Worm (Caenorhabditis elegans) whole organism, L4/young adult: ENCODE measurements around the gene fut-6.

ENCODE experiments used
- W03F9.2 ChIP-seq: fragments of 150-350 bp; optimal IDR thresholded peaks from 2 replicates; lab custom pipeline; 2014; ENCODE audit warnings: missing biosample characterization, missing genetic modification characterization
- dao-5 ChIP-seq: sonication (generic microtip); optimal IDR thresholded peaks from 2 replicates; lab custom pipeline; 2016; ENCODE audit warnings: missing genotype, missing genetic modification characterization, moderate library complexity, missing compliant biosample characterization
- him-1 ChIP-seq: sonication (generic microtip); optimal IDR thresholded peaks from 2 replicates; lab custom pipeline; 2016; ENCODE audit warnings: missing genotype, missing genetic modification reagents, missing genetic modification characterization, missing compliant biosample characterization

fut-6 gene

ce11 chrII:4638241-4638640 is 17.5 kb downstream of the fut-6 start, which contains the start of gene che-10:
Gene che-10 (minus strand): TSS chrII:4638341.
- no peak for TF ChIP-seq W03F9.2 (tag; lab: Kevin White, UChicago)
- no peak for TF ChIP-seq him-1 (tag; lab: Kevin White, UChicago)
- no peak for TF ChIP-seq dao-5 (tag; lab: Kevin White, UChicago)

- TF ChIP-seq him-1 (tag; lab: Kevin White, UChicago) (no peak), dao-5 (tag; lab: Kevin White, UChicago) (no peak), W03F9.2 (tag; lab: Kevin White, UChicago) (no peak)
Measured at ce11 chrII:4631479-4631878, 24.3 kb downstream of the fut-6 start.

- TF ChIP-seq W03F9.2 (tag; lab: Kevin White, UChicago) (no peak), dao-5 (tag; lab: Kevin White, UChicago) (no peak), him-1 (tag; lab: Kevin White, UChicago) (no peak)
Measured at ce11 chrII:4626606-4627005, 29.1 kb downstream of the fut-6 start, which contains the start of gene F35D11.1. Gene F35D11.1 (plus strand): TSS chrII:4626906.

ce11 chrII:4621650-4622049 is 34.1 kb downstream of the fut-6 start, which contains the start of gene clec-139:
Gene clec-139 (minus strand): TSS chrII:4621750.
- no peak for TF ChIP-seq him-1 (tag; lab: Kevin White, UChicago)
- no peak for TF ChIP-seq dao-5 (tag; lab: Kevin White, UChicago)
- TF ChIP-seq W03F9.2 (tag; lab: Kevin White, UChicago): no peak

ce11 chrII:4619700-4620099 is 36.0 kb downstream of the fut-6 start, which contains the start of gene clec-138:
Gene clec-138 (minus strand): TSS chrII:4619800.
- TF ChIP-seq W03F9.2 (tag; lab: Kevin White, UChicago) (no peak), dao-5 (tag; lab: Kevin White, UChicago) (no peak), him-1 (tag; lab: Kevin White, UChicago) (no peak)

- TF ChIP-seq dao-5 (tag; lab: Kevin White, UChicago) (no peak), W03F9.2 (tag; lab: Kevin White, UChicago) (no peak), him-1 (tag; lab: Kevin White, UChicago) (no peak)
Measured at ce11 chrII:4617990-4618389, 37.7 kb downstream of the fut-6 start, which contains the start of gene clec-137. Gene clec-137 (minus strand): TSS chrII:4618090.

- TF ChIP-seq him-1 (tag; lab: Kevin White, UChicago) (no peak), dao-5 (tag; lab: Kevin White, UChicago) (no peak), W03F9.2 (tag; lab: Kevin White, UChicago) (no peak)
Measured at ce11 chrII:4616443-4616842, 39.3 kb downstream of the fut-6 start, which contains the start of gene clec-136. Gene clec-136 (minus strand): TSS chrII:4616543.

- no peak for TF ChIP-seq dao-5 (tag; lab: Kevin White, UChicago)
- no peak for TF ChIP-seq him-1 (tag; lab: Kevin White, UChicago)
- TF ChIP-seq W03F9.2 (tag; lab: Kevin White, UChicago): no peak
Measured at ce11 chrII:4612694-4613093, 43.0 kb downstream of the fut-6 start, which contains the start of gene pqn-35. Gene pqn-35 (plus strand): TSS chrII:4612994.

- no peak for TF ChIP-seq him-1 (tag; lab: Kevin White, UChicago)
- no peak for TF ChIP-seq W03F9.2 (tag; lab: Kevin White, UChicago)
- no peak for TF ChIP-seq dao-5 (tag; lab: Kevin White, UChicago)
Measured at ce11 chrII:4608073-4608472, 47.7 kb downstream of the fut-6 start, which contains the start of gene F35D11.3. Gene F35D11.3 (plus strand): TSS chrII:4608372.

ce11 chrII:4606687-4607297 is 48.9 kb downstream of the fut-6 start:
- TF ChIP-seq W03F9.2 (tag; lab: Kevin White, UChicago) (no peak), dao-5 (tag; lab: Kevin White, UChicago) (no peak), him-1 (tag; lab: Kevin White, UChicago) (no peak)

ce11 chrII:4604680-4605079 is 51.1 kb downstream of the fut-6 start:
- TF ChIP-seq dao-5 (tag; lab: Kevin White, UChicago) (no peak), W03F9.2 (tag; lab: Kevin White, UChicago) (no peak), him-1 (tag; lab: Kevin White, UChicago) (no peak)

ce11 chrII:4604149-4604548 is 51.6 kb downstream of the fut-6 start:
- no peak for TF ChIP-seq dao-5 (tag; lab: Kevin White, UChicago)
- TF ChIP-seq W03F9.2 (tag; lab: Kevin White, UChicago): peak; percentile 3
